Worm (Caenorhabditis elegans) whole organism, L2 larva: Measurements from ENCODE around the gene F54E2.2.

Experiments
- ama-1 ChIP-seq: fragments of 150-350 bp; optimal IDR thresholded peaks from 2 replicates; lab custom pipeline; 2018; ENCODE audit warnings: inconsistent platforms
- crh-2 ChIP-seq: sonication (generic microtip); optimal IDR thresholded peaks from 2 replicates; lab custom pipeline; 2017; ENCODE audit warnings: missing biosample characterization, missing genetic modification characterization
- egl-27 ChIP-seq: sonication (generic microtip); optimal IDR thresholded peaks from 3 replicates; lab custom pipeline; 2017; ENCODE audit warnings: missing biosample characterization, missing genetic modification reagents, missing genetic modification characterization
- elt-3 ChIP-seq: sonication (generic microtip); optimal IDR thresholded peaks from 2 replicates; lab custom pipeline; 2017; ENCODE audit warnings: missing biosample characterization, missing genetic modification characterization
- lin-13 ChIP-seq: fragments of 150-350 bp; optimal IDR thresholded peaks from 2 replicates; lab custom pipeline; 2014; ENCODE audit warnings: missing biosample characterization, missing genetic modification reagents, missing genetic modification characterization
- mdl-1 ChIP-seq, 2 experiments: fragments of 150-350 bp in 1 of 2; sonication (generic microtip) in 1 of 2; optimal IDR thresholded peaks; 2 replicates each; lab custom pipeline; 2017; ENCODE audit warnings: missing biosample characterization in 2 of 2, missing genetic modification characterization in 2 of 2
- nhr-11 ChIP-seq: fragments of 150-350 bp; optimal IDR thresholded peaks from 2 replicates; lab custom pipeline; 2014; ENCODE audit warnings: missing biosample characterization, missing genetic modification characterization
- nhr-25 ChIP-seq: fragments of 150-350 bp; sonication (generic microtip); optimal IDR thresholded peaks from 3 replicates; lab custom pipeline; 2014; ENCODE audit warnings: missing biosample characterization, missing genetic modification characterization
- snpc-4 ChIP-seq: fragments of 150-350 bp; optimal IDR thresholded peaks from 2 replicates; lab custom pipeline; 2014; ENCODE audit warnings: missing biosample characterization, missing genetic modification characterization
- unc-39 ChIP-seq: fragments of 150-350 bp; optimal IDR thresholded peaks from 2 replicates; lab custom pipeline; 2014; ENCODE audit warnings: missing biosample characterization, missing genetic modification characterization
- unc-62 ChIP-seq: fragments of 150-350 bp; optimal IDR thresholded peaks from 2 replicates; lab custom pipeline; 2014; ENCODE audit warnings: missing biosample characterization, missing genetic modification reagents, missing genetic modification characterization
- zag-1 ChIP-seq: fragments of 150-350 bp; optimal IDR thresholded peaks from 2 replicates; lab custom pipeline; 2014; ENCODE audit warnings: missing biosample characterization, missing genetic modification characterization
- ztf-4 ChIP-seq: fragments of 150-350 bp; optimal IDR thresholded peaks from 2 replicates; lab custom pipeline; 2014; ENCODE audit warnings: missing biosample characterization, missing genetic modification characterization

DNA sequence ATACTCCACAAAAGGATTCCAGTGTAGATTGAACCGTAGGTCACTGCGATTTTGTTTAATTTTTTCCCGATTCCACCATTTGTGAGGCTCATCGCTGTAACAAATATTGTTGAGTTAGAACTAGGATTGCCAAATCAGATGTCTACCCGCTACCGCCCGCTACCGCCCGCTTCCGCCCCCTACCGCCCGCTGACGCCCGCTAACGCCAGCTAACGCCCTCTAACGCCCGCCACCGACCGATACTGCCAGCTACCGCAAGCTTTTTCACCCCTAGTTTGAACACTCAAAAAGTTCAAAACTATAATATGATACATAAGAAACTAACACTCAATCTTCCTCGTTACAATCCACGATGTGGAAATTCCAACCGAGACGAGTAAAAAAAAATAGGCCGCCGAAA, 37.7 kb upstream of the F54E2.2 start:
- TF ChIP-seq mdl-1 (tag; optimal IDR thresholded peaks at IDR 0.05; lab: Kevin White, UChicago), result no peak
- no peak for TF ChIP-seq crh-2 (tag; lab: Kevin White, UChicago)
- no peak for TF ChIP-seq unc-62
- TF ChIP-seq egl-27, result no peak
- TF ChIP-seq snpc-4, result no peak
- TF ChIP-seq lin-13 (GFP tag; lab: Kevin White, UChicago), result no peak
- no peak for TF ChIP-seq ama-1 (lab: Kevin White, UChicago)
- no peak for TF ChIP-seq unc-39 (tag; lab: Kevin White, UChicago)
- TF ChIP-seq ztf-4 (tag; lab: Kevin White, UChicago), result no peak
- no peak for TF ChIP-seq nhr-25 (tag; lab: Kevin White, UChicago)
- TF ChIP-seq elt-3 (tag; lab: Kevin White, UChicago), result no peak
- TF ChIP-seq zag-1 (tag; lab: Kevin White, UChicago), result no peak
- TF ChIP-seq nhr-11 (tag; lab: Kevin White, UChicago), result no peak
